Fruit fly (Drosophila melanogaster) whole organism, pupa: ENCODE measurements around the gene CG2211.

Experiments used
- CG10348 ChIP-seq: fragments of 200-800 bp; sonication (Bioruptor generic); IDR thresholded peaks from 2 replicates; pipeline ENCODE4 v1.3.6; 2022; ENCODE audit warnings: missing biosample characterization, missing genetic modification characterization
- CG13204 ChIP-seq: fragments of 200-800 bp; sonication (Bioruptor generic); optimal IDR thresholded peaks from 2 replicates; lab custom pipeline; 2018; ENCODE audit warnings: missing biosample characterization, mild to moderate bottlenecking, missing genetic modification characterization, moderate library complexity
- CG14655 ChIP-seq: fragments of 200-800 bp; sonication (Bioruptor generic); optimal IDR thresholded peaks from 3 replicates; lab custom pipeline; 2017; ENCODE audit warnings: mild to moderate bottlenecking, missing biosample characterization, missing genetic modification reagents, missing genetic modification characterization
- CG17806 ChIP-seq: fragments of 200-800 bp; sonication (Bioruptor generic); optimal IDR thresholded peaks from 2 replicates; lab custom pipeline; 2018; ENCODE audit warnings: missing biosample characterization, mild to moderate bottlenecking, missing genetic modification characterization, moderate library complexity
- CG32121 ChIP-seq: fragments of 200-800 bp; sonication (Bioruptor generic); IDR thresholded peaks from 2 replicates; pipeline ENCODE4 v1.3.6; 2022; ENCODE audit warnings: missing biosample characterization, missing genetic modification characterization
- CG34367 ChIP-seq: fragments of 200-800 bp; sonication (Bioruptor generic); optimal IDR thresholded peaks from 2 replicates; lab custom pipeline; 2018; ENCODE audit warnings: missing biosample characterization, mild to moderate bottlenecking, missing genetic modification characterization
- CG8301 ChIP-seq: fragments of 200-800 bp; sonication (Bioruptor generic); optimal IDR thresholded peaks from 2 replicates; lab custom pipeline; 2018; ENCODE audit warnings: missing biosample characterization, mild to moderate bottlenecking, missing genetic modification characterization
- CG9948 ChIP-seq: fragments of 200-800 bp; sonication (Bioruptor generic); optimal IDR thresholded peaks from 2 replicates; lab custom pipeline; 2018; ENCODE audit warnings: missing biosample characterization, mild to moderate bottlenecking, missing genetic modification characterization, moderate library complexity
- EcR ChIP-seq: fragments of 200-800 bp; sonication (Bioruptor generic); optimal IDR thresholded peaks from 3 replicates; lab custom pipeline; 2019; ENCODE audit warnings: missing biosample characterization, missing genetic modification characterization, mild to moderate bottlenecking, moderate library complexity, missing genetic modification reagents
- Ets98B ChIP-seq: fragments of 200-800 bp; sonication (Bioruptor generic); IDR thresholded peaks from 2 replicates; pipeline ENCODE4 v1.3.6; 2022; ENCODE audit warnings: missing biosample characterization, missing genetic modification characterization
- Pif1A ChIP-seq: fragments of 200-800 bp; sonication (Bioruptor generic); optimal IDR thresholded peaks from 3 replicates; lab custom pipeline; 2016; ENCODE audit warnings: missing biosample characterization, missing genetic modification characterization
- Pif1B ChIP-seq: fragments of 200-800 bp; sonication (Bioruptor generic); optimal IDR thresholded peaks from 3 replicates; lab custom pipeline; 2016; ENCODE audit warnings: missing biosample characterization, missing genetic modification characterization
- fd96Ca ChIP-seq: fragments of 200-800 bp; sonication (Bioruptor generic); IDR thresholded peaks from 3 replicates; pipeline ENCODE4 v1.3.6; 2022; ENCODE audit warnings: missing biosample characterization, missing genetic modification characterization

DNA sequence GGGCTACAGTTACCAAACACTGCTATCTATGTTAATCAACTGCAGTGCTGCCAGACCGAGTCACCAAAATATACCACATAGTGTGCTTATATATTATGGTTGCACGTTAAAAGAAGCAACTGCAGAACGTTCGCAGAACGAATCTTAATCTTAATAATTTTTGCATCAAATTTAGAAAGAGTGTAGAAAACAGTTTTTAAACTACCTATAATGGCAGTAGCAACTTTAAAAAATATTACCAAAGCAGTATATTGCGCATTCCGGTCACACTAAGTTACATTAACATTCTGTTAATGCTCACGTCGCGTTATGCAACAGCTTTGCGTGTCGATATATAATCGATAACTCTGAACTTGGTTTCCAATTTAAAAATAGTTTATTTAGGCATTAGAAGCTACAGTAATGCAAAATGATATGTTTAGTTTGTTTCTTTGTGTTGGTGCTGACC lies 7.0 kb upstream of the CG2211 start, which contains the start of gene indra:
- TF ChIP-seq CG8301 (tag; lab: Kevin White, UChicago) (no peak), Pif1A (no peak), Ets98B (GFP tag; lab: Robert Waterston, UW) (peak; percentile 38; the same call in 1 of the 2 replicates), CG10348 (GFP tag; lab: Robert Waterston, UW) (no peak), CG9948 (tag; lab: Kevin White, UChicago) (no peak), CG34367 (tag; lab: Kevin White, UChicago) (no peak), EcR (GFP tag; lab: Kevin White, UChicago) (no peak), CG14655 (no peak), fd96Ca (GFP tag; lab: Robert Waterston, UW) (no peak), CG32121 (GFP tag; lab: Robert Waterston, UW) (0 out of 2 replicates have a peak, but pooled peaks have one; percentile 32), CG13204 (GFP tag; lab: Kevin White, UChicago) (no peak), Pif1B (no peak), CG17806 (peak; percentile 29)
